Worm (Caenorhabditis elegans) whole organism, young adult: ENCODE measurements around the gene pks-1.

Experiments used
- F52B5.7 ChIP-seq: sonication (generic microtip); optimal IDR thresholded peaks from 2 replicates; lab custom pipeline; 2016; ENCODE audit warnings: mild to moderate bottlenecking, missing genetic modification characterization, missing compliant biosample characterization
- ceh-91 ChIP-seq: fragments of 200-800 bp; sonication (Bioruptor generic); IDR thresholded peaks from 2 replicates; pipeline ENCODE4 v1.3.6; 2022; ENCODE audit warnings: missing genetic modification reagents, missing genetic modification characterization, missing compliant biosample characterization
- dpl-1 ChIP-seq: fragments of 150-350 bp; optimal IDR thresholded peaks from 2 replicates; lab custom pipeline; 2014; ENCODE audit warnings: missing biosample characterization, missing genetic modification reagents, missing genetic modification characterization
- pha-4 ChIP-seq: fragments of 150-350 bp; sonication (generic microtip); optimal IDR thresholded peaks from 2 replicates; lab custom pipeline; 2014; ENCODE audit warnings: missing biosample characterization, missing genetic modification reagents, missing genetic modification characterization

DNA sequence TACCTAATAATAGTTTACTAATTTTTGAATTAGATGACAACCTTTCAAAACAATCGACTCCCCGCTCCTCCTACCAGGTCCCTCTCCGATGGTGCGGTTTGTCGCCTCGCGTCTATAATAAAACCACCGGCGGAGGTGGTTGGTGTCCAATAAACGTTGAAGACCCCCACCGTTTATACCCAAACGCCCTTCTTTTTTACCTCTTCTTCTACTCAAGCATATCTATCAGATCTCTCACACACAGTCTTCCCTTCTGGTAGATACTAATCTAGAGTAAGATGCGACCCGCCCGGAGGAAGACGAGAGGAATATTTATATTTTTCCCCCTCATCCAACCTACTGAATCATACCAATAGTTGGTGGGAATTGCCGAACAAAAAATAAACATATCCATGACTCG, 65.3 kb downstream of the pks-1 start:
- TF ChIP-seq dpl-1 (GFP tag; lab: Kevin White, UChicago) (no peak), pha-4 (tag; lab: Kevin White, UChicago) (no peak), F52B5.7 (tag; lab: Kevin White, UChicago) (no peak), ceh-91 (GFP tag; lab: Robert Waterston, UW) (no peak)
